Worm (Caenorhabditis elegans): ENCODE results near the gene nucb-1.

nucb-1 gene

DNA sequence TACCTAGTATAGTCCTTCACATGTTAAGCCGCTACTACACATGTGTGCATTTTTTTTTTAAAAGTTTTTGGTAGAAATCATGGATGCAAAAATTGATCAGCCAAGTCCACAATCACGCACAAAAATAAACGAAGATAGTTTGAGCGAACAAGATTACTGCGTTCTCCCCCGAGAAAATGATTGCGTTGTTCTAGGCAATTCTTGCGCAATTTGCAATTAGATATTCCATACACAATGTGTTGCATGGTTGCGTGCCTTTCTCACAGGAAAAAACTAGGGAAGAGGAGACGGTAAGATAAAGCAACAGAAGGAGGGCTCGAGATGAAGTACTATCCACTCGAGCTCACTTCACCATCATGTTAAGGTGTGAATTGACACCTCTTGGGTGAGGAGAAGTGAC lies 8.5 kb downstream of the nucb-1 start:
- TF ChIP-seq unc-55 (GFP tag; optimal IDR thresholded peaks at IDR 0.05) (no peak), ama-1 (optimal IDR thresholded peaks at IDR 0.05) (no peak), elt-2 (tag; optimal IDR thresholded peaks at IDR 0.05) (peak; percentile 8), ceh-14 (tag; optimal IDR thresholded peaks at IDR 0.05) (no peak), pha-4 (tag; optimal IDR thresholded peaks at IDR 0.05) (no peak), ref-2 (tag; optimal IDR thresholded peaks at IDR 0.05) (peak; percentile 22), eyg-1 (tag; optimal IDR thresholded peaks at IDR 0.05) (no peak), tbx-7 (tag; optimal IDR thresholded peaks at IDR 0.05) (no peak), pag-3 (tag; optimal IDR thresholded peaks at IDR 0.05; ENCODE audit: borderline replicate concordance) (no peak)

DNA sequence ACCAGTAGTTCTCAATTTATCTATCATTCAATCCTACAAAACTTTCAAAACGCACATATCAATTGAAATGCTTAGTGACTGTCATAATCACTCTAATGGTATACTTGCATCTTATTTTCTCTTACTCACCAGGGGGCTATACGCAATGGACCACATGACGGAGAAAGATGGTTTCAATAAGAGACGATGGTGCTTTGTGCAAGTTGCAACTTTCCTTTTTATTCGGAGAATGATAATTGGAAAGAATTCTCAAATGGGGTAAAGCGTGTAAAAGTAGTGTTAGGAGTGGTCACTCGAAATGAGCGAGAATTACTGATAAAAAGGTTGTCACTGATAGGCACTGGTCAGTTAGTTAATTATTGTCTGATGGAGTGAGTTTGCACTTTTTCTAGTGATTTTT lies 11.0 kb downstream of the nucb-1 start:
- TF ChIP-seq elt-2 (tag; optimal IDR thresholded peaks at IDR 0.05) (peak; percentile 27), K02D7.2 (tag; optimal IDR thresholded peaks at IDR 0.05) (no peak)

DNA sequence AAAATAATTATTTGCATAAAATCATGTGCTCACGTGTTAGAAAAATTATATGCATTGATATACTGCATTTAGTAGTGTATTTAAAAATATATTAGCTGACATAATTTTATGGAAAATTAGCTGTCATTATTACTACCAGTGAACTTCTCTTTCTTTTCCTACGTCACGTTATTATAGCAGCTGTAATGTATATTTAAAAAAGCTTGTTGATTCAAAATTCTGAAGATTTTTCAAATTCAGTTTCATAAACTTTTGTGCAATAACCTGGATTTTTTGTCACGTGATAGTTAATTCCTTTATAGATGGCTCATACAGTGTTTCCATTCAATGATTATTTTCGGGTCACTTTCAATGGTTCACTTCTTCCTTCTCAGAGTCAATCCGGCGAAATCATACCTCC lies 15.0 kb downstream of the nucb-1 start, which contains the start of gene F44A6.3:
Gene F44A6.3 (plus strand): TSS at position 301 of the 400 bp plus-strand sequence.
- TF ChIP-seq dmd-4 (tag; optimal IDR thresholded peaks at IDR 0.05; ENCODE audit: borderline replicate concordance) (no peak), pat-9 (tag; optimal IDR thresholded peaks at IDR 0.05) (no peak), T23F11.4 (GFP tag; optimal IDR thresholded peaks at IDR 0.05) (no peak), ceh-24 (tag; optimal IDR thresholded peaks at IDR 0.05) (no peak), ceh-30 (tag; optimal IDR thresholded peaks at IDR 0.05) (no peak), gmeb-2 (tag; optimal IDR thresholded peaks at IDR 0.05) (no peak), ceh-45 (GFP tag; IDR thresholded peaks at IDR 0.05) (no peak), tbx-2 (tag; optimal IDR thresholded peaks at IDR 0.05) (no peak), ztf-16 (tag; optimal IDR thresholded peaks at IDR 0.05) (no peak), hlh-13 (GFP tag; optimal IDR thresholded peaks at IDR 0.05) (no peak), lim-6 (tag; optimal IDR thresholded peaks at IDR 0.05) (no peak), ets-4 (tag; optimal IDR thresholded peaks at IDR 0.05) (no peak), ceh-31 (tag; optimal IDR thresholded peaks at IDR 0.05) (no peak), hlh-8 (tag; optimal IDR thresholded peaks at IDR 0.05) (no peak), mec-3 (tag; optimal IDR thresholded peaks at IDR 0.05; ENCODE audit: borderline replicate concordance) (no peak), pag-3 (tag; optimal IDR thresholded peaks at IDR 0.05; ENCODE audit: borderline replicate concordance) (no peak), unc-55 (GFP tag; optimal IDR thresholded peaks at IDR 0.05) (no peak)

DNA sequence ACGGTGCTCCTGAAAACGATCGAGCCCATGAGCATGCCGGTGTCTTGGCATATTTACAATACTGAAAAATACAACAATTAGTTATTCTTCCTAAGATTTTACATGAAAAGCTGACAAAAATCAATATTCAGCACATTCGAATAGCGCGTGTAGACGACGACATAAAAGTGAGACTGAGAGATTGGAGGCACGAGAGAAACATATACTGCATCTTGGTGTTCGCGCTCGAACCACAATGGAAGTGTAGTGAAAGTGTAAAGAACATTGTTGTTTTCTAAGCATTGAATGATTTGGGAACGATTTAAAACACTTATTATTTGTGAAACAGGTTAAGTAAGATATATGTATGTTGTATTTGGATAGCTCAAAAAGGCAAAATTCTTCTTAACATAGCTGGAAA lies 17.9 kb downstream of the nucb-1 start, which contains the start of gene F44A6.4:
Gene F44A6.4 (minus strand): TSS at position 67 of the 400 bp plus-strand sequence.
- TF ChIP-seq ceh-48 (tag; optimal IDR thresholded peaks at IDR 0.05) (peak; percentile 36), hlh-6 (tag; optimal IDR thresholded peaks at IDR 0.05) (no peak)

DNA sequence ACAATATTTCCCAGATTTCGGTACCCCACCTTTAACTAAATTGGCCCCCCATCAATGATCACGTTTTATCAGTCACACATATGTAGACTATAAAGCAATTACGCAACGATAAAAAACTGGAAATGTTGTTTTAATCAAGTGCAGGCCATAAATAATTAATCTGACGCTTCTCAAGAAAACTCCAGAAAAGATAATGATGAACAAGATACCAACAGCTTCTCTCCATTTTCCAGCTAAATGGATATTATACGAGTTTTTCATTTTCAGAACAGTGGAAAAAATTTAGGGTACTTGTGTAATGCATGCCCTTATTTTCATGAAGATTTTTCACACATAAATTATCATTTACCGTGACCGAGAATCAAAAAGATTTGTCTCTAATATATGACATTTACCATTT lies 18.8 kb downstream of the nucb-1 start:
- no peak for TF ChIP-seq pax-1 (tag; optimal IDR thresholded peaks at IDR 0.05)
- TF ChIP-seq elt-2 (tag; optimal IDR thresholded peaks at IDR 0.05): peak; percentile 52
- TF ChIP-seq ets-4 (tag; optimal IDR thresholded peaks at IDR 0.05): no peak

DNA sequence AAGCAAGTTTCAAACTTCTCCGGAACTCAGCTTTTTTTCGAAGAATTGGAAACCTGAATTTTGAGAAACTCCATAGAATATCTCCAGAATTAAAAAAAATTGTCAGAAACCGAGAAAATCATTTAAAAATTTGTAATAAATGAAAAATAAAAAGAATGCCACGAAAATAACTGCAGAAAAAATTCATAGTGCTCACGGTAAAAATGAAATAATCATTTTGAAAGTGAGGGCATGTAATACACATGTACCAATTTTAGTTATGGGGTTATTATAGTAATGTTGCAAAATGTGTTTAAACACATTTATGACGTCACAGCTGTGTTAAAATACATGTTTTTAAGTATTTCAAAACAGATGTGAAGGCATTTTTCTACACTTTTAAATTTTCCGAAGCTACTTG lies 19.4 kb downstream of the nucb-1 start:
- TF ChIP-seq ceh-30 (tag; optimal IDR thresholded peaks at IDR 0.05): no peak

DNA sequence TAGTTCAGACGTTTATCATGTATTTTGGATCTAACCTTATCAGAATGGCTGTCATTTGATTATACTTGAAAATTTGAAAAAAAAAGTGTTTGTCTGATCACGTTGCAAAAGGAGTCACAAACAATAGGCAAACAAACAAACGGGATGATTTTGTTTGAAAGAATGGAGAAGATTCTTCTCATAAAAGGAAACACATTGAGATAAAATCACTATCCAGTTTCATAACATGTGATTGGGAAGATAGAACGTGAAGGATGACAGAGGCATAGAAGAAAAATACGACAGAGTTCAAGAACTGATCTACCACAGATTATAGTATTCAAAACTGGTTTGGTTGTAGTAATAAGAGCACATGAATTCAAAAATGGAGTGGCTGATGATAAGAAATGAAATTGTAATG lies 21.3 kb downstream of the nucb-1 start, which contains the start of gene F44A6.5:
Gene F44A6.5 (minus strand): TSS at position 151 of the 400 bp plus-strand sequence.
- TF ChIP-seq sox-4 (tag; optimal IDR thresholded peaks at IDR 0.05): no peak
- TF ChIP-seq hlh-6 (tag; optimal IDR thresholded peaks at IDR 0.05): no peak
- no peak for TF ChIP-seq fkh-10 (GFP tag; optimal IDR thresholded peaks at IDR 0.05)

Data from whole organism, late embryonic.